Fruit fly (Drosophila melanogaster) whole organism, embryonic: Measurements from ENCODE around the gene CG33791.

ENCODE experiments used
- Atf6 ChIP-seq: fragments of 200-800 bp; sonication (Bioruptor generic); IDR thresholded peaks from 2 replicates; pipeline ENCODE4 v1.3.6; 2022; ENCODE audit warnings: missing biosample characterization, missing genetic modification characterization
- B-H2 ChIP-seq: fragments of 200-800 bp; sonication (Bioruptor generic); optimal IDR thresholded peaks from 2 replicates; lab custom pipeline; 2018; ENCODE audit warnings: missing biosample characterization, mild to moderate bottlenecking, missing genetic modification characterization
- Blimp-1 ChIP-seq: fragments of 200-800 bp; sonication (Bioruptor generic); optimal IDR thresholded peaks from 3 replicates; lab custom pipeline; 2018; ENCODE audit warnings: missing biosample characterization, missing genetic modification characterization, mild to moderate bottlenecking, moderate library complexity, missing genetic modification reagents
- C15 ChIP-seq: fragments of 200-800 bp; sonication (Bioruptor generic); IDR thresholded peaks from 3 replicates; pipeline ENCODE4 v1.3.6; 2022; ENCODE audit warnings: missing biosample characterization, missing genetic modification characterization
- CG10321 ChIP-seq: fragments of 200-800 bp; sonication (Bioruptor generic); IDR thresholded peaks from 2 replicates; pipeline ENCODE4 v1.3.6; 2022; ENCODE audit warnings: missing biosample characterization, missing genetic modification characterization
- CG10959 ChIP-seq: fragments of 200-800 bp; sonication (Bioruptor generic); IDR thresholded peaks from 2 replicates; pipeline ENCODE4 v1.3.6; 2022; ENCODE audit warnings: missing biosample characterization, missing genetic modification characterization
- CG14441 ChIP-seq: fragments of 200-800 bp; sonication (Bioruptor generic); IDR thresholded peaks from 2 replicates; pipeline ENCODE4 v1.3.6; 2022; ENCODE audit warnings: missing biosample characterization, missing genetic modification characterization
- CG14965 ChIP-seq: fragments of 200-800 bp; sonication (Bioruptor generic); optimal IDR thresholded peaks from 2 replicates; lab custom pipeline; 2016; ENCODE audit warnings: missing biosample characterization, missing genetic modification characterization, borderline replicate concordance
- CG18262 ChIP-seq: fragments of 200-800 bp; optimal IDR thresholded peaks from 3 replicates; lab custom pipeline; 2019; ENCODE audit warnings: missing biosample characterization, mild to moderate bottlenecking, missing genetic modification characterization, moderate library complexity
- CG1832 ChIP-seq: fragments of 200-800 bp; sonication (Bioruptor generic); optimal IDR thresholded peaks from 2 replicates; lab custom pipeline; 2017; ENCODE audit warnings: missing biosample characterization, mild to moderate bottlenecking, missing genetic modification characterization, inconsistent platforms
- CG2202 ChIP-seq: fragments of 200-800 bp; sonication (Bioruptor generic); optimal IDR thresholded peaks from 2 replicates; lab custom pipeline; 2018; ENCODE audit warnings: missing biosample characterization, mild to moderate bottlenecking, missing genetic modification characterization
- CG32532 ChIP-seq: fragments of 200-800 bp; sonication (Bioruptor generic); IDR thresholded peaks from 2 replicates; pipeline ENCODE4 v1.3.6; 2022; ENCODE audit warnings: missing biosample characterization, missing genetic modification characterization
- CG34224 ChIP-seq: fragments of 200-800 bp; sonication (Bioruptor generic); IDR thresholded peaks from 3 replicates; pipeline ENCODE4 v1.3.6; 2022; ENCODE audit warnings: missing biosample characterization, missing genetic modification characterization; ENCODE audit not compliant: partially characterized antibody
- CG4617 ChIP-seq: fragments of 200-800 bp; sonication (Bioruptor generic); optimal IDR thresholded peaks from 3 replicates; lab custom pipeline; 2016; ENCODE audit warnings: missing biosample characterization, missing genetic modification characterization, borderline replicate concordance
- CG4820 ChIP-seq: fragments of 200-800 bp; sonication (Bioruptor generic); optimal IDR thresholded peaks from 3 replicates; lab custom pipeline; 2016; ENCODE audit warnings: missing biosample characterization, missing genetic modification characterization
- CG6765 ChIP-seq: fragments of 200-800 bp; sonication (Bioruptor generic); optimal IDR thresholded peaks from 3 replicates; lab custom pipeline; 2017; ENCODE audit warnings: missing biosample characterization, mild to moderate bottlenecking, missing genetic modification characterization
- CG8089 ChIP-seq: fragments of 200-800 bp; sonication (Bioruptor generic); optimal IDR thresholded peaks from 3 replicates; lab custom pipeline; 2016; ENCODE audit warnings: missing biosample characterization, missing genetic modification characterization
- Elba2 ChIP-seq: fragments of 200-800 bp; sonication (Bioruptor generic); optimal IDR thresholded peaks from 3 replicates; lab custom pipeline; 2016; ENCODE audit warnings: missing biosample characterization, missing genetic modification characterization
- HmgZ ChIP-seq: fragments of 200-800 bp; sonication (Bioruptor generic); optimal IDR thresholded peaks from 2 replicates; lab custom pipeline; 2018; ENCODE audit warnings: missing biosample characterization, mild to moderate bottlenecking, missing genetic modification characterization
- Nf-YB ChIP-seq: fragments of 200-800 bp; sonication (Bioruptor generic); optimal IDR thresholded peaks from 3 replicates; lab custom pipeline; 2019; ENCODE audit warnings: missing biosample characterization, mild to moderate bottlenecking, missing genetic modification characterization, moderate library complexity
- Pdp1 ChIP-seq, 2 experiments: fragments of 200-800 bp; sonication (Bioruptor generic); optimal IDR thresholded peaks; 3 replicates each; lab custom pipeline; 2016; ENCODE audit warnings: missing biosample characterization in 2 of 2, missing genetic modification characterization in 2 of 2, mild to moderate bottlenecking in 1 of 2, moderate library complexity in 1 of 2
- TFAM ChIP-seq: fragments of 200-800 bp; sonication (Bioruptor generic); optimal IDR thresholded peaks from 2 replicates; lab custom pipeline; 2017; ENCODE audit warnings: missing biosample characterization, missing genetic modification characterization, inconsistent platforms
- Tbp ChIP-seq: fragments of >200 bp; optimal IDR thresholded peaks from 2 replicates; lab custom pipeline; 2018; ENCODE audit warnings: missing biosample characterization, missing genetic modification characterization
- YL-1 ChIP-seq: fragments of 200-800 bp; sonication (Bioruptor generic); optimal IDR thresholded peaks from 3 replicates; lab custom pipeline; 2017; ENCODE audit warnings: missing biosample characterization, mild to moderate bottlenecking, missing genetic modification characterization
- al ChIP-seq: fragments of 200-800 bp; sonication (Bioruptor generic); IDR thresholded peaks from 2 replicates; pipeline ENCODE4 v1.3.6; 2022; ENCODE audit warnings: missing biosample characterization, missing genetic modification characterization
- bowl ChIP-seq: fragments of 200-800 bp; sonication (Bioruptor generic); IDR thresholded peaks from 2 replicates; pipeline ENCODE4 v1.3.6; 2022; ENCODE audit warnings: missing biosample characterization, missing genetic modification characterization
- br ChIP-seq: fragments of >200 bp; optimal IDR thresholded peaks from 2 replicates; lab custom pipeline; 2017
- chm ChIP-seq: fragments of 200-800 bp; sonication (Bioruptor generic); IDR thresholded peaks from 2 replicates; pipeline ENCODE4 v1.3.6; 2022; ENCODE audit warnings: missing biosample characterization, missing genetic modification characterization
- corto ChIP-seq: fragments of 200-800 bp; sonication (Bioruptor generic); optimal IDR thresholded peaks from 2 replicates; lab custom pipeline; 2016; ENCODE audit warnings: missing biosample characterization, mild to moderate bottlenecking, missing genetic modification characterization, moderate library complexity
- da ChIP-seq: fragments of 200-800 bp; sonication (Bioruptor generic); optimal IDR thresholded peaks from 2 replicates; lab custom pipeline; 2016; ENCODE audit warnings: missing biosample characterization, missing genetic modification characterization
- dan ChIP-seq: fragments of 200-800 bp; sonication (Bioruptor generic); IDR thresholded peaks from 2 replicates; pipeline ENCODE4 v1.3.6; 2022; ENCODE audit warnings: missing biosample characterization, missing genetic modification characterization
- dmrt99B ChIP-seq: fragments of 200-800 bp; sonication (Bioruptor generic); optimal IDR thresholded peaks from 2 replicates; lab custom pipeline; 2018; ENCODE audit warnings: missing biosample characterization, mild to moderate bottlenecking, missing genetic modification characterization, moderate library complexity
- ftz-f1 ChIP-seq: fragments of 200-800 bp; sonication (Bioruptor generic); optimal IDR thresholded peaks from 2 replicates; lab custom pipeline; 2016; ENCODE audit warnings: missing biosample characterization, missing genetic modification characterization
- gsb-n ChIP-seq: fragments of 200-800 bp; sonication (Bioruptor generic); optimal IDR thresholded peaks from 3 replicates; lab custom pipeline; 2018; ENCODE audit warnings: missing biosample characterization, mild to moderate bottlenecking, missing genetic modification characterization
- ken ChIP-seq: fragments of 200-800 bp; sonication (Bioruptor generic); IDR thresholded peaks from 3 replicates; pipeline ENCODE4 v1.3.6; 2022; ENCODE audit warnings: missing biosample characterization, missing genetic modification characterization
- kni ChIP-seq: fragments of 200-800 bp; sonication (Bioruptor generic); optimal IDR thresholded peaks from 3 replicates; lab custom pipeline; 2017; ENCODE audit warnings: mild to moderate bottlenecking, missing biosample characterization, missing genetic modification reagents, missing genetic modification characterization
- pb ChIP-seq: fragments of 200-800 bp; sonication (Bioruptor generic); optimal IDR thresholded peaks from 3 replicates; lab custom pipeline; 2016; ENCODE audit warnings: missing biosample characterization, missing genetic modification characterization
- pros ChIP-seq: fragments of 200-800 bp; sonication (Bioruptor generic); optimal IDR thresholded peaks from 3 replicates; lab custom pipeline; 2019; ENCODE audit warnings: missing biosample characterization, mild to moderate bottlenecking, missing genetic modification characterization, moderate library complexity
- repo ChIP-seq: fragments of 200-800 bp; sonication (Bioruptor generic); optimal IDR thresholded peaks from 2 replicates; lab custom pipeline; 2016; ENCODE audit warnings: missing biosample characterization, missing genetic modification characterization
- ro ChIP-seq: fragments of 200-800 bp; sonication (Bioruptor generic); IDR thresholded peaks from 2 replicates; pipeline ENCODE4 v1.3.6; 2022; ENCODE audit warnings: missing biosample characterization, missing genetic modification characterization
- schlank ChIP-seq: fragments of 200-800 bp; sonication (Bioruptor generic); optimal IDR thresholded peaks from 2 replicates; lab custom pipeline; 2018; ENCODE audit warnings: missing biosample characterization, mild to moderate bottlenecking, missing genetic modification characterization
- sens ChIP-seq: fragments of 200-800 bp; sonication (Bioruptor generic); peaks from one replicate; lab custom pipeline; 2016; ENCODE audit warnings: missing biosample characterization, missing genetic modification characterization
- stwl ChIP-seq: fragments of 200-800 bp; sonication (Bioruptor generic); optimal IDR thresholded peaks from 3 replicates; lab custom pipeline; 2018; ENCODE audit warnings: missing biosample characterization, mild to moderate bottlenecking, missing genetic modification characterization, moderate library complexity
- tap ChIP-seq: fragments of 200-800 bp; optimal IDR thresholded peaks from 3 replicates; lab custom pipeline; 2019; ENCODE audit warnings: missing biosample characterization, mild to moderate bottlenecking, missing genetic modification characterization, moderate library complexity
- tgo ChIP-seq: fragments of 200-800 bp; sonication (Bioruptor generic); IDR thresholded peaks from 3 replicates; pipeline ENCODE4 v1.3.6; 2022; ENCODE audit warnings: missing biosample characterization, missing genetic modification characterization
- tna ChIP-seq: fragments of 200-800 bp; sonication (Bioruptor generic); IDR thresholded peaks from 2 replicates; pipeline ENCODE4 v1.3.6; 2022; ENCODE audit warnings: missing biosample characterization, missing genetic modification characterization; ENCODE audit not compliant: partially characterized antibody
- ttk ChIP-seq: fragments of 200-800 bp; sonication (Bioruptor generic); IDR thresholded peaks from 2 replicates; pipeline ENCODE4 v2.1.2; 2022; ENCODE audit warnings: missing biosample characterization, missing genetic modification characterization
- tup ChIP-seq: fragments of 200-800 bp; sonication (Bioruptor generic); optimal IDR thresholded peaks from 2 replicates; lab custom pipeline; 2016; ENCODE audit warnings: missing biosample characterization, mild to moderate bottlenecking, missing genetic modification characterization, moderate library complexity
- tx ChIP-seq: fragments of 200-800 bp; sonication (Bioruptor generic); optimal IDR thresholded peaks from 2 replicates; lab custom pipeline; 2016; ENCODE audit warnings: missing biosample characterization, missing genetic modification characterization
- unc-4 ChIP-seq: fragments of 200-800 bp; sonication (Bioruptor generic); IDR thresholded peaks from 2 replicates; pipeline ENCODE4 v1.3.6; 2022; ENCODE audit warnings: missing biosample characterization, missing genetic modification characterization; ENCODE audit not compliant: partially characterized antibody
- vnd ChIP-seq: fragments of 200-800 bp; sonication (Bioruptor generic); IDR thresholded peaks from 3 replicates; pipeline ENCODE4 v1.3.6; 2022; ENCODE audit warnings: missing biosample characterization, missing genetic modification characterization; ENCODE audit not compliant: partially characterized antibody

CG33791 gene

dm6 chr3L:1584003-1584402 lies 18.8 kb upstream of the CG33791 start (continued):
- peak; percentile 36; the same call in 1 of the 2 replicates for TF ChIP-seq Atf6 (GFP tag; lab: Robert Waterston, UW)
- no peak for TF ChIP-seq C15 (GFP tag; lab: Robert Waterston, UW)
- TF ChIP-seq schlank (tag; lab: Kevin White, UChicago) = no peak
- TF ChIP-seq Nf-YB (GFP tag; lab: Kevin White, UChicago) = peak; percentile 33
- no peak for TF ChIP-seq CG1832 (GFP tag; lab: Kevin White, UChicago)
- no peak for TF ChIP-seq kni (GFP tag; lab: Kevin White, UChicago)
- TF ChIP-seq ro (GFP tag; lab: Robert Waterston, UW) = no peak
- TF ChIP-seq ttk (GFP tag; lab: Robert Waterston, UW) = peak; percentile 57; the same call in 1 of the 2 replicates
- peak; percentile 80 for TF ChIP-seq CG18262 (tag; lab: Kevin White, UChicago)
- TF ChIP-seq tup = no peak
- no peak for TF ChIP-seq tna (GFP tag; lab: Robert Waterston, UW)
- no peak for TF ChIP-seq chm
- TF ChIP-seq CG4617 = peak; percentile 16
- no peak for TF ChIP-seq B-H2 (GFP tag; lab: Kevin White, UChicago)
- no peak for TF ChIP-seq ftz-f1
- no peak for TF ChIP-seq al
- TF ChIP-seq HmgZ = peak; percentile 39
- TF ChIP-seq pb = no peak
- TF ChIP-seq pros = no peak
- TF ChIP-seq CG14441 (GFP tag; lab: Robert Waterston, UW) = peak; percentile 76
- no peak for TF ChIP-seq stwl
- TF ChIP-seq CG4820 (GFP tag; lab: Kevin White, UChicago) = no peak
- peak; percentile 57; the same call in 1 of the 2 replicates for TF ChIP-seq bowl
- no peak for TF ChIP-seq da
- peak; percentile 38 for TF ChIP-seq CG8089
- no peak for TF ChIP-seq CG14965 (GFP tag; lab: Kevin White, UChicago)
- TF ChIP-seq repo = no peak
- TF ChIP-seq vnd = no peak
- TF ChIP-seq corto (GFP tag; lab: Kevin White, UChicago) = no peak
- TF ChIP-seq br = no peak
- no peak for TF ChIP-seq CG10959 (GFP tag; lab: Robert Waterston, UW)
- TF ChIP-seq tap (tag; lab: Kevin White, UChicago) = peak; percentile 50
- peak; percentile 46 for TF ChIP-seq CG2202 (tag; lab: Kevin White, UChicago)
- peak; percentile 64; the same call in 2 of the 3 replicates for TF ChIP-seq ken (GFP tag; lab: Robert Waterston, UW)
- peak; percentile 93 for TF ChIP-seq sens (GFP tag; lab: Kevin White, UChicago)
- peak; percentile 62 for TF ChIP-seq dmrt99B (tag; lab: Kevin White, UChicago)
- TF ChIP-seq YL-1 (GFP tag; lab: Kevin White, UChicago) = no peak
- peak; percentile 43 to 59 for TF ChIP-seq Pdp1 (GFP tag; optimal IDR thresholded peaks at IDR 0.05; lab: Kevin White, UChicago)
- no peak for TF ChIP-seq Tbp (GFP tag; lab: Kevin White, UChicago)
- 0 out of 2 replicates have a peak, but pooled peaks have one; percentile 24 for TF ChIP-seq dan (GFP tag; lab: Robert Waterston, UW)
- TF ChIP-seq Blimp-1 (GFP tag; lab: Kevin White, UChicago) = peak; percentile 4
- no peak for TF ChIP-seq unc-4
- TF ChIP-seq CG32532 (GFP tag; lab: Robert Waterston, UW) = peak; percentile 49; the same call in 1 of the 2 replicates
- peak; percentile 46 for TF ChIP-seq gsb-n
- no peak for TF ChIP-seq CG6765 (GFP tag; lab: Kevin White, UChicago)
- TF ChIP-seq Elba2 (GFP tag; lab: Kevin White, UChicago) = no peak
- peak; percentile 41 for TF ChIP-seq tx (GFP tag; lab: Kevin White, UChicago)
- TF ChIP-seq tgo (GFP tag; lab: Robert Waterston, UW) = peak; percentile 64
- TF ChIP-seq TFAM (GFP tag; lab: Kevin White, UChicago) = no peak
- no peak for TF ChIP-seq CG34224 (GFP tag; lab: Robert Waterston, UW)
- no peak for TF ChIP-seq CG10321
